Worm (Caenorhabditis elegans): ENCODE results near the gene C31G12.4.

The C31G12.4 gene

ce11 chrV:18184910-18185309 lies 6.4 kb upstream of the C31G12.4 start, which contains the start of gene C31G12.3:
Gene C31G12.3 (plus strand): TSS chrV:18185210.
- TF ChIP-seq crh-2 (tag; optimal IDR thresholded peaks at IDR 0.05) = no peak
- TF ChIP-seq F13H6.1 (tag; optimal IDR thresholded peaks at IDR 0.05) = no peak
- no peak for TF ChIP-seq nhr-129 (tag; optimal IDR thresholded peaks at IDR 0.05)
- no peak for TF ChIP-seq gmeb-1 (tag; optimal IDR thresholded peaks at IDR 0.05)
- TF ChIP-seq ZK546.5 (tag; optimal IDR thresholded peaks at IDR 0.05) = no peak
- TF ChIP-seq snpc-4 (tag; optimal IDR thresholded peaks at IDR 0.05) = no peak
- TF ChIP-seq ztf-4 (tag; optimal IDR thresholded peaks at IDR 0.05) = no peak
- TF ChIP-seq unc-39 (tag; optimal IDR thresholded peaks at IDR 0.05) = no peak
- no peak for TF ChIP-seq dmd-4 (tag; optimal IDR thresholded peaks at IDR 0.05)
- no peak for TF ChIP-seq elt-1 (tag; optimal IDR thresholded peaks at IDR 0.05)
- no peak for TF ChIP-seq ztf-11 (tag; optimal IDR thresholded peaks at IDR 0.05)
- TF ChIP-seq nhr-25 (tag; optimal IDR thresholded peaks at IDR 0.05) = no peak
- TF ChIP-seq peb-1 (tag; optimal IDR thresholded peaks at IDR 0.05) = no peak
- TF ChIP-seq nhr-23 (tag; optimal IDR thresholded peaks at IDR 0.05) = no peak

ce11 chrV:18179663-18180062 lies 1.1 kb upstream of the C31G12.4 start, which contains the start of gene C31G12.1:
Gene C31G12.1 (plus strand): TSS chrV:18179963.
- TF ChIP-seq nhr-6 (tag; optimal IDR thresholded peaks at IDR 0.05) (no peak), blmp-1 (tag; optimal IDR thresholded peaks at IDR 0.05; ENCODE audit: insufficient read depth) (no peak), mdl-1 (tag; optimal IDR thresholded peaks at IDR 0.05) (no peak)

ce11 chrV:18171568-18171967 lies 7.0 kb downstream of the C31G12.4 start, which contains the start of gene C14A6.8:
Gene C14A6.8 (minus strand): TSS chrV:18171668.
- TF ChIP-seq unc-62 (GFP tag; optimal IDR thresholded peaks at IDR 0.05) (no peak), nhr-6 (tag; optimal IDR thresholded peaks at IDR 0.05) (no peak), lin-11 (tag; optimal IDR thresholded peaks at IDR 0.05) (no peak), dmd-4 (tag; optimal IDR thresholded peaks at IDR 0.05) (no peak), elt-1 (tag; optimal IDR thresholded peaks at IDR 0.05) (no peak), sma-3 (GFP tag; optimal IDR thresholded peaks at IDR 0.05) (no peak), sma-9 (GFP tag; optimal IDR thresholded peaks at IDR 0.05) (no peak), sma-9 (tag; optimal IDR thresholded peaks at IDR 0.05) (no peak), nhr-11 (tag; optimal IDR thresholded peaks at IDR 0.05) (no peak), unc-55 (GFP tag; optimal IDR thresholded peaks at IDR 0.05) (no peak), mab-5 (tag; optimal IDR thresholded peaks at IDR 0.05) (no peak), sem-4 (tag; optimal IDR thresholded peaks at IDR 0.05) (no peak), fos-1 (tag; optimal IDR thresholded peaks at IDR 0.05) (no peak), mbf-1 (tag; optimal IDR thresholded peaks at IDR 0.05) (no peak), ceh-82 (tag; optimal IDR thresholded peaks at IDR 0.05) (no peak), zag-1 (tag; optimal IDR thresholded peaks at IDR 0.05) (no peak), egl-27 (tag; optimal IDR thresholded peaks at IDR 0.05) (no peak), ZK546.5 (tag; optimal IDR thresholded peaks at IDR 0.05) (no peak)

- TF ChIP-seq ceh-16 (tag; optimal IDR thresholded peaks at IDR 0.05) = no peak
- TF ChIP-seq nhr-77 (tag; optimal IDR thresholded peaks at IDR 0.05) = no peak
- no peak for TF ChIP-seq ama-1 (optimal IDR thresholded peaks at IDR 0.05)
- TF ChIP-seq nhr-237 (tag; optimal IDR thresholded peaks at IDR 0.05) = no peak
- TF ChIP-seq unc-62 (GFP tag; optimal IDR thresholded peaks at IDR 0.05) = no peak
- TF ChIP-seq ZK546.5 (tag; optimal IDR thresholded peaks at IDR 0.05) = no peak
- no peak for TF ChIP-seq nhr-12 (tag; optimal IDR thresholded peaks at IDR 0.05)
- TF ChIP-seq sma-3 (GFP tag; optimal IDR thresholded peaks at IDR 0.05) = no peak
- no peak for TF ChIP-seq nhr-25 (tag; optimal IDR thresholded peaks at IDR 0.05)
Measured at ce11 chrV:18168266-18168665, 10.3 kb downstream of the C31G12.4 start, which contains the start of gene C14A6.7. Gene C14A6.7 (minus strand): TSS chrV:18168366.

ce11 chrV:18167161-18167560 lies 11.4 kb downstream of the C31G12.4 start, which contains the start of gene C14A6.6:
Gene C14A6.6 (minus strand): TSS chrV:18167261.
- no peak for TF ChIP-seq Y55F3AM.14 (GFP tag; optimal IDR thresholded peaks at IDR 0.05)
- TF ChIP-seq elt-1 (tag; optimal IDR thresholded peaks at IDR 0.05) = no peak
- TF ChIP-seq alr-1 (tag; optimal IDR thresholded peaks at IDR 0.05) = no peak
- TF ChIP-seq lin-13 (GFP tag; optimal IDR thresholded peaks at IDR 0.05) = no peak
- TF ChIP-seq sem-4 (tag; optimal IDR thresholded peaks at IDR 0.05) = no peak

Data from whole organism, L2 larva.